Fruit fly (Drosophila melanogaster): Measurements from ENCODE around the gene CG15531.

The CG15531 gene

dm6 chr3R:30203104-30203986 is 7.3 kb upstream of the CG15531 start (continued):
- TF ChIP-seq ato (GFP tag; IDR thresholded peaks at IDR 0.05; ENCODE audit: partially characterized antibody) (no peak), CG16863 (GFP tag; optimal IDR thresholded peaks at IDR 0.05) (peak; percentile 95), Hr78 (GFP tag; optimal IDR thresholded peaks at IDR 0.05) (peak in 1 of 2 experiments; percentile 96), eve (GFP tag; optimal IDR thresholded peaks at IDR 0.05) (no peak), CG13624 (GFP tag; optimal IDR thresholded peaks at IDR 0.05) (peak; percentile 99), CG18764 (GFP tag; optimal IDR thresholded peaks at IDR 0.05) (peak; percentile 96), ap (GFP tag; IDR thresholded peaks at IDR 0.05) (peak; percentile 96), CG4854 (GFP tag; optimal IDR thresholded peaks at IDR 0.05) (peak; percentile 97), az2 (GFP tag; optimal IDR thresholded peaks at IDR 0.05) (peak; percentile 93), CG30431 (GFP tag; optimal IDR thresholded peaks at IDR 0.05) (peak; percentile 89), BEAF-32 (GFP tag; optimal IDR thresholded peaks at IDR 0.05) (peak; percentile 28), Spps (tag; optimal IDR thresholded peaks at IDR 0.05) (peak; percentile 80), cad (GFP tag; optimal IDR thresholded peaks at IDR 0.05) (no peak), slbo (GFP tag; IDR thresholded peaks at IDR 0.05) (peak; percentile 92), CG9817 (tag; optimal IDR thresholded peaks at IDR 0.05) (peak; percentile 90), Lhr (GFP tag; optimal IDR thresholded peaks at IDR 0.05) (peak; percentile 67), Hmr (GFP tag; optimal IDR thresholded peaks at IDR 0.05) (peak; percentile 96), HHEX (GFP tag; optimal IDR thresholded peaks at IDR 0.05) (peak; percentile 96), stwl (tag; optimal IDR thresholded peaks at IDR 0.05) (peak; percentile 8), CG9932 (GFP tag; IDR thresholded peaks at IDR 0.05) (peak; percentile 97), Doc3 (GFP tag; IDR thresholded peaks at IDR 0.05; ENCODE audit: partially characterized antibody) (no peak), Fer1 (GFP tag; optimal IDR thresholded peaks at IDR 0.05) (peak; percentile 98), hbn (GFP tag; IDR thresholded peaks at IDR 0.05; ENCODE audit: partially characterized antibody) (peak; percentile 55; the same call in 1 of the 2 replicates), esg (GFP tag; conservative IDR thresholded peaks at IDR 0.05) (peak; percentile 97), Nf-YA (GFP tag; IDR thresholded peaks at IDR 0.05) (peak; percentile 96), toy (GFP tag; IDR thresholded peaks at IDR 0.05) (peak; percentile 77), H2.0 (GFP tag; IDR thresholded peaks at IDR 0.05) (peak; percentile 85), CG8924 (tag; optimal IDR thresholded peaks at IDR 0.05) (peak; percentile 97), CG16813 (GFP tag; IDR thresholded peaks at IDR 0.05; ENCODE audit: partially characterized antibody) (no peak), CG15073 (GFP tag; optimal IDR thresholded peaks at IDR 0.05) (peak; percentile 44), CG10321 (GFP tag; IDR thresholded peaks at IDR 0.05) (peak; percentile 53; the same call in 1 of the 2 replicates), CG31365 (tag; optimal IDR thresholded peaks at IDR 0.05) (peak; percentile 89), pum (GFP tag; optimal IDR thresholded peaks at IDR 0.05) (peak; percentile 98), Abd-B (GFP tag; optimal IDR thresholded peaks at IDR 0.05) (peak; percentile 97), fd3F (GFP tag; optimal IDR thresholded peaks at IDR 0.05) (peak; percentile 89), nerfin-1 (tag; optimal IDR thresholded peaks at IDR 0.05) (peak; percentile 90), crc (GFP tag; optimal IDR thresholded peaks at IDR 0.05) (peak; percentile 95), dati (GFP tag; IDR thresholded peaks at IDR 0.05) (peak; percentile 65; the same call in 1 of the 2 replicates), Camta (GFP tag; optimal IDR thresholded peaks at IDR 0.05) (peak; percentile 98), Asciz (GFP tag; optimal IDR thresholded peaks at IDR 0.05) (peak; percentile 95), Taf1 (GFP tag; IDR thresholded peaks at IDR 0.05) (peak; percentile 72), CG2875 (GFP tag; optimal IDR thresholded peaks at IDR 0.05) (peak; percentile 86), Dll (GFP tag; IDR thresholded peaks at IDR 0.05; ENCODE audit: partially characterized antibody) (no peak), CG1233 (GFP tag; optimal IDR thresholded peaks at IDR 0.05) (peak; percentile 94), Drgx (GFP tag; IDR thresholded peaks at IDR 0.05) (peak; percentile 73), CG8765 (GFP tag; IDR thresholded peaks at IDR 0.05) (peak; percentile 66; the same call in 1 of the 2 replicates), Vsx1 (GFP tag; optimal IDR thresholded peaks at IDR 0.05) (peak; percentile 91), sug (tag; optimal IDR thresholded peaks at IDR 0.05) (peak; percentile 90)

Measured in whole organism, embryonic.